Worm (Caenorhabditis elegans) whole organism, L1 larva: ENCODE data around the gene sid-3.
A peak's percentile ranks its signal among the peaks of the same experiment; 100 is the strongest.

Source experiments
- C16A3.4 ChIP-seq: fragments of 150-350 bp; optimal IDR thresholded peaks from 2 replicates; lab custom pipeline; 2014; ENCODE audit warnings: missing biosample characterization, missing genetic modification characterization
- F16B12.6 ChIP-seq: fragments of 150-350 bp; optimal IDR thresholded peaks from 2 replicates; lab custom pipeline; 2014; ENCODE audit warnings: missing biosample characterization, missing genetic modification characterization
- Y116A8C.19 ChIP-seq: sonication (generic microtip); optimal IDR thresholded peaks from 2 replicates; lab custom pipeline; 2016; ENCODE audit warnings: missing compliant biosample characterization, missing genetic modification characterization, borderline replicate concordance
- aha-1 ChIP-seq: fragments of 150-350 bp; optimal IDR thresholded peaks from 2 replicates; lab custom pipeline; 2014; ENCODE audit warnings: missing biosample characterization, missing genetic modification characterization
- aly-2 ChIP-seq: fragments of 150-350 bp; optimal IDR thresholded peaks from 2 replicates; lab custom pipeline; 2014; ENCODE audit warnings: missing biosample characterization, missing genetic modification characterization
- ceh-8 ChIP-seq: fragments of 200-800 bp; sonication (Bioruptor generic); optimal IDR thresholded peaks from 2 replicates; lab custom pipeline; 2018; ENCODE audit warnings: mild to moderate bottlenecking, missing genetic modification characterization, moderate library complexity, missing compliant biosample characterization
- ceh-82 ChIP-seq, 3 experiments: fragments of 150-350 bp in 1 of 3; sonication (generic microtip) in 2 of 3; optimal IDR thresholded peaks; 2 replicates each; lab custom pipeline; 2014 to 2017; ENCODE audit warnings: missing biosample characterization in 3 of 3, missing genetic modification characterization in 3 of 3
- ceh-88 ChIP-seq: fragments of 200-800 bp; sonication (Bioruptor generic); IDR thresholded peaks from 2 replicates; pipeline ENCODE4 v1.3.6; 2022; ENCODE audit warnings: missing genetic modification characterization, missing compliant biosample characterization
- ceh-90 ChIP-seq: sonication (generic microtip); optimal IDR thresholded peaks from 2 replicates; lab custom pipeline; 2016; ENCODE audit warnings: missing genetic modification characterization, missing compliant biosample characterization
- dpl-1 ChIP-seq, 3 experiments: fragments of 150-350 bp in 2 of 3; sonication (generic microtip) in 1 of 3; optimal IDR thresholded peaks; 2 replicates each; lab custom pipeline; 2014 to 2017; ENCODE audit warnings: missing biosample characterization in 3 of 3, missing genetic modification characterization in 3 of 3, missing genetic modification reagents in 3 of 3
- dsc-1 ChIP-seq: sonication (generic microtip); optimal IDR thresholded peaks from 2 replicates; lab custom pipeline; 2016; ENCODE audit warnings: mild to moderate bottlenecking, missing genetic modification characterization, missing compliant biosample characterization
- efl-1 ChIP-seq, 4 experiments: fragments of 150-350 bp; optimal IDR thresholded peaks in 3 of 4; peaks in 1 of 4; 1 replicate in 1 of 4; 2 replicates in 3 of 4; lab custom pipeline; 2014; ENCODE audit warnings: missing biosample characterization in 2 of 4, missing genetic modification characterization in 2 of 4, missing genetic modification reagents in 2 of 4
- efl-3 ChIP-seq: fragments of 200-800 bp; sonication (Bioruptor generic); optimal IDR thresholded peaks from 2 replicates; lab custom pipeline; 2018; ENCODE audit warnings: mild to moderate bottlenecking, missing genetic modification characterization, missing compliant biosample characterization
- elt-2 ChIP-seq: sonication (generic microtip); optimal IDR thresholded peaks from 2 replicates; lab custom pipeline; 2016; ENCODE audit warnings: missing genetic modification characterization, mild to moderate bottlenecking, inconsistent platforms, missing compliant biosample characterization, missing genetic modification reagents
- fkh-8 ChIP-seq: sonication (generic microtip); optimal IDR thresholded peaks from 2 replicates; lab custom pipeline; 2016; ENCODE audit warnings: mild to moderate bottlenecking, missing genetic modification characterization, missing compliant biosample characterization
- hpl-2 ChIP-seq: fragments of 150-350 bp; optimal IDR thresholded peaks from 2 replicates; lab custom pipeline; 2014; ENCODE audit warnings: missing biosample characterization, missing genetic modification reagents, missing genetic modification characterization
- irx-1 ChIP-seq: sonication (generic microtip); optimal IDR thresholded peaks from 2 replicates; lab custom pipeline; 2016; ENCODE audit warnings: missing genetic modification characterization, missing compliant biosample characterization
- lin-13 ChIP-seq: fragments of 150-350 bp; optimal IDR thresholded peaks from 2 replicates; lab custom pipeline; 2014; ENCODE audit warnings: missing biosample characterization, missing genetic modification reagents, missing genetic modification characterization
- lin-14 ChIP-seq: fragments of 200-800 bp; sonication (Bioruptor generic); optimal IDR thresholded peaks from 2 replicates; lab custom pipeline; 2018; ENCODE audit warnings: mild to moderate bottlenecking, missing genetic modification characterization, moderate library complexity, missing compliant biosample characterization
- lin-35 ChIP-seq, 2 experiments: fragments of 150-350 bp; optimal IDR thresholded peaks; 2 replicates each; lab custom pipeline; 2014; ENCODE audit warnings: missing biosample characterization in 2 of 2, missing genetic modification characterization in 2 of 2, missing genetic modification reagents in 2 of 2
- mef-2 ChIP-seq: fragments of 150-350 bp; optimal IDR thresholded peaks from 2 replicates; lab custom pipeline; 2014; ENCODE audit warnings: missing biosample characterization, missing genetic modification characterization
- mep-1 ChIP-seq: fragments of 150-350 bp; optimal IDR thresholded peaks from 2 replicates; lab custom pipeline; 2014; ENCODE audit warnings: missing biosample characterization, missing genetic modification characterization
- nhr-19 ChIP-seq: fragments of 200-800 bp; sonication (Bioruptor generic); conservative IDR thresholded peaks from 2 replicates; pipeline ENCODE4 v1.3.6; 2022; ENCODE audit warnings: missing genetic modification characterization, missing compliant biosample characterization
- nhr-237 ChIP-seq: fragments of 150-350 bp; optimal IDR thresholded peaks from 2 replicates; lab custom pipeline; 2014; ENCODE audit warnings: missing biosample characterization, missing genetic modification characterization
- nhr-47 ChIP-seq: sonication (generic microtip); optimal IDR thresholded peaks from 2 replicates; lab custom pipeline; 2016; ENCODE audit warnings: mild to moderate bottlenecking, missing genetic modification characterization, moderate library complexity, missing compliant biosample characterization
- nhr-71 ChIP-seq: sonication (generic microtip); optimal IDR thresholded peaks from 2 replicates; lab custom pipeline; 2016; ENCODE audit warnings: mild to moderate bottlenecking, missing genetic modification characterization, moderate library complexity, missing compliant biosample characterization
- nhr-76 ChIP-seq: sonication (generic microtip); optimal IDR thresholded peaks from 2 replicates; lab custom pipeline; 2017; ENCODE audit warnings: missing biosample characterization, missing genetic modification characterization
- nhr-77 ChIP-seq: fragments of 150-350 bp; optimal IDR thresholded peaks from 2 replicates; lab custom pipeline; 2014; ENCODE audit warnings: missing biosample characterization, missing genetic modification characterization
- nhr-84 ChIP-seq: sonication (generic microtip); optimal IDR thresholded peaks from 2 replicates; lab custom pipeline; 2017; ENCODE audit warnings: missing biosample characterization, missing genetic modification characterization
- skn-1 ChIP-seq: fragments of 150-350 bp; optimal IDR thresholded peaks from 2 replicates; lab custom pipeline; 2014; ENCODE audit warnings: missing biosample characterization, missing genetic modification characterization
- snu-23 ChIP-seq: sonication (generic microtip); optimal IDR thresholded peaks from 2 replicates; lab custom pipeline; 2016; ENCODE audit warnings: missing genetic modification characterization, missing compliant biosample characterization
- sup-37 ChIP-seq: fragments of 200-800 bp; sonication (Bioruptor generic); optimal IDR thresholded peaks from 2 replicates; lab custom pipeline; 2018; ENCODE audit warnings: mild to moderate bottlenecking, missing genetic modification characterization, missing compliant biosample characterization
- tbx-2 ChIP-seq: sonication (generic microtip); optimal IDR thresholded peaks from 2 replicates; lab custom pipeline; 2016; ENCODE audit warnings: missing genetic modification characterization, missing compliant biosample characterization
- tlp-1 ChIP-seq: fragments of 150-350 bp; optimal IDR thresholded peaks from 2 replicates; lab custom pipeline; 2014; ENCODE audit warnings: missing biosample characterization, missing genetic modification characterization
- unc-130 ChIP-seq: fragments of 150-350 bp; optimal IDR thresholded peaks from 2 replicates; lab custom pipeline; 2017; ENCODE audit warnings: missing biosample characterization, missing genetic modification characterization, inconsistent platforms
- unc-30 ChIP-seq: sonication (generic microtip); optimal IDR thresholded peaks from 2 replicates; lab custom pipeline; 2017; ENCODE audit warnings: missing biosample characterization, missing genetic modification characterization
- unc-62 ChIP-seq: fragments of 150-350 bp; optimal IDR thresholded peaks from 2 replicates; lab custom pipeline; 2014; ENCODE audit warnings: missing biosample characterization, missing genetic modification reagents, missing genetic modification characterization
- unc-86 ChIP-seq: sonication (generic microtip); optimal IDR thresholded peaks from 2 replicates; lab custom pipeline; 2016; ENCODE audit warnings: missing genetic modification characterization, missing compliant biosample characterization
- unc-98 ChIP-seq: fragments of 200-800 bp; sonication (Bioruptor generic); IDR thresholded peaks from 2 replicates; pipeline ENCODE4 v1.3.6; 2022; ENCODE audit warnings: missing genetic modification characterization, missing compliant biosample characterization
- vab-15 ChIP-seq: sonication (generic microtip); optimal IDR thresholded peaks from 2 replicates; lab custom pipeline; 2017; ENCODE audit warnings: missing genotype, mild to moderate bottlenecking, missing genetic modification characterization, missing compliant biosample characterization
- xbp-1 ChIP-seq: sonication (generic microtip); optimal IDR thresholded peaks from 2 replicates; lab custom pipeline; 2016; ENCODE audit warnings: missing genetic modification characterization, missing compliant biosample characterization
- zip-4 ChIP-seq: fragments of 200-800 bp; sonication (Bioruptor generic); optimal IDR thresholded peaks from 2 replicates; lab custom pipeline; 2018; ENCODE audit warnings: mild to moderate bottlenecking, missing genetic modification characterization, moderate library complexity, missing compliant biosample characterization
- ztf-11 ChIP-seq, 2 experiments: sonication (generic microtip); optimal IDR thresholded peaks; 2 replicates each; lab custom pipeline; 2016 to 2017; ENCODE audit warnings: missing genetic modification characterization in 2 of 2, missing biosample characterization in 1 of 2, missing compliant biosample characterization in 1 of 2
- ztf-4 ChIP-seq: fragments of 150-350 bp; optimal IDR thresholded peaks from 2 replicates; lab custom pipeline; 2014; ENCODE audit warnings: missing biosample characterization, missing genetic modification characterization

The sid-3 gene

DNA sequence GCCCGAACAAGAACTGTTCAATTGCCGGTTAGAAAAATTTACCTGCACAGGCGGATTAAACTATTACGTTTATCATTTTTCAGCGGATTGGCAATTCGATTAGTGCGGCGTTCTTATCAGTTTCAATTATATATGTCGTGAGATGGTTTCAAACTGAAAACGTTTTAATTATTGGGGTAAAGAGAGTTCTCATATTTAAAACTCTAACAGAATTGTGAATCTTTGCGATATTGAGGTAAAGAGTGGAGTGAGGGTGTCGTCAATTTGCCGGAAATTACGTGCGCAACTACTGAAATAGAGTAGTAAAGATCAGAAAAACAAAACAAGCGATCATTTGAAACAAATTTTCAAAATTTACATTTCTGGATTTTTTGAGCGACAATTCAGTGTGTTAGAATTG, 43.9 kb downstream of the sid-3 start, which contains the start of gene T25G12.6:
TSS of gene T25G12.6 (minus strand) at position 101 of the 400 bp plus-strand sequence.
- TF ChIP-seq dpl-1 (GFP tag; optimal IDR thresholded peaks at IDR 0.05; lab: Kevin White, UChicago) (no peak), nhr-76 (tag; lab: Kevin White, UChicago) (no peak), unc-130 (tag; lab: Kevin White, UChicago) (no peak), efl-3 (no peak), nhr-77 (tag; lab: Kevin White, UChicago) (no peak), ztf-11 (tag; optimal IDR thresholded peaks at IDR 0.05; lab: Kevin White, UChicago) (no peak), aly-2 (no peak), C16A3.4 (no peak), irx-1 (tag; lab: Kevin White, UChicago) (no peak), ceh-90 (no peak), unc-86 (tag; lab: Kevin White, UChicago) (no peak), fkh-8 (tag; lab: Kevin White, UChicago) (no peak), mep-1 (no peak), hpl-2 (GFP tag; lab: Kevin White, UChicago) (no peak), zip-4 (GFP tag; lab: Kevin White, UChicago) (no peak), ceh-88 (GFP tag; lab: Robert Waterston, UW) (no peak), dsc-1 (tag; lab: Kevin White, UChicago) (no peak)

DNA sequence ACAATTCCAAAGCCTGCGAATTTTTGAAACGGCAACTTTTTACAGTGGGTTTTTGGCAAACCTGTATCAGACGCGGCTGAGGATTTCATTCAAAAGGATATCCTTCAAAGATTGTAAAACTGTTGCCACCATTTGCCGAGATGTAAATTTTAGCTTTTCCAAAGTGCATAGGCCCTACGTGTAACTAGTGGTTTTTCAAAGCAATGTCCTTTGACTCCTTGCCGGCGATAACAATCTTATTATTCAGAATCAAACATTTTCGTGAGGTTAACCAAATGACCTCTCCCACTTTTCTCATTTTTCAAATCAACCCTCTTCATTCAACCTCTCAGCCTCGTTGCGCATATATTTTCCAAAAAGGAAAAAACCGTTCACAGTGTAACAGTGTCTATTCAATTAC, 45.2 kb downstream of the sid-3 start, which contains the start of gene T25G12.3:
TSS of gene T25G12.3 (plus strand) at position 301 of the 400 bp plus-strand sequence.
- no peak for TF ChIP-seq sup-37
- TF ChIP-seq unc-130 (tag; lab: Kevin White, UChicago): no peak
- TF ChIP-seq nhr-71: no peak
- TF ChIP-seq tlp-1 (tag; lab: Kevin White, UChicago): no peak
- TF ChIP-seq snu-23 (GFP tag; lab: Kevin White, UChicago): no peak
- TF ChIP-seq nhr-237 (tag; lab: Kevin White, UChicago): no peak
- no peak for TF ChIP-seq nhr-47 (tag; lab: Kevin White, UChicago)
- no peak for TF ChIP-seq C16A3.4
- TF ChIP-seq lin-14 (GFP tag; lab: Kevin White, UChicago): no peak
- no peak for TF ChIP-seq efl-3
- TF ChIP-seq unc-62 (GFP tag; lab: Kevin White, UChicago): no peak
- no peak for TF ChIP-seq dsc-1 (tag; lab: Kevin White, UChicago)
- no peak for TF ChIP-seq elt-2 (tag; lab: Kevin White, UChicago)

DNA sequence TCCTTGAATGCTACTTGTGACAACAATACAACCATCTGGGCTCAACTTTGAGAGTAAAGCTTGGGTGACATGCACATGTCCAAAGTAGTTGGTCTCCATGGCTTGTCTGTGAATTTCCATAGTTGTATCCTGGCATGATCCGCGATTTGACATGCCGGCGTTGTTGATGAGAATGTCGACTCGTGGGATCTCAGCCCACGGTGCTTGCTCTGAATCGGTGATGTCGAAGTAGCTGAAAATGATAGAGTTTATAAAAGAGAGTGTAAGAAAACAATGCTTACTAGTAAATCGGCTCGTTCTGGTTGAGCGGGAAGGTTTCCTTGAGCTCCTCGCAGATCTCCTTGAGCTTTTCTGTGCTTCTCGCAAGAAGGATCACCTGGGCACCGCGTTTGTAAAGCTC, 48.8 kb downstream of the sid-3 start:
- TF ChIP-seq ceh-88 (GFP tag; lab: Robert Waterston, UW): no peak
- no peak for TF ChIP-seq unc-98 (GFP tag; lab: Robert Waterston, UW)
- TF ChIP-seq xbp-1: no peak
- TF ChIP-seq lin-13 (GFP tag; lab: Kevin White, UChicago): no peak
- no peak for TF ChIP-seq mef-2 (tag; lab: Kevin White, UChicago)
- TF ChIP-seq lin-14 (GFP tag; lab: Kevin White, UChicago): no peak
- TF ChIP-seq, all 84 proteins: peak for 0

DNA sequence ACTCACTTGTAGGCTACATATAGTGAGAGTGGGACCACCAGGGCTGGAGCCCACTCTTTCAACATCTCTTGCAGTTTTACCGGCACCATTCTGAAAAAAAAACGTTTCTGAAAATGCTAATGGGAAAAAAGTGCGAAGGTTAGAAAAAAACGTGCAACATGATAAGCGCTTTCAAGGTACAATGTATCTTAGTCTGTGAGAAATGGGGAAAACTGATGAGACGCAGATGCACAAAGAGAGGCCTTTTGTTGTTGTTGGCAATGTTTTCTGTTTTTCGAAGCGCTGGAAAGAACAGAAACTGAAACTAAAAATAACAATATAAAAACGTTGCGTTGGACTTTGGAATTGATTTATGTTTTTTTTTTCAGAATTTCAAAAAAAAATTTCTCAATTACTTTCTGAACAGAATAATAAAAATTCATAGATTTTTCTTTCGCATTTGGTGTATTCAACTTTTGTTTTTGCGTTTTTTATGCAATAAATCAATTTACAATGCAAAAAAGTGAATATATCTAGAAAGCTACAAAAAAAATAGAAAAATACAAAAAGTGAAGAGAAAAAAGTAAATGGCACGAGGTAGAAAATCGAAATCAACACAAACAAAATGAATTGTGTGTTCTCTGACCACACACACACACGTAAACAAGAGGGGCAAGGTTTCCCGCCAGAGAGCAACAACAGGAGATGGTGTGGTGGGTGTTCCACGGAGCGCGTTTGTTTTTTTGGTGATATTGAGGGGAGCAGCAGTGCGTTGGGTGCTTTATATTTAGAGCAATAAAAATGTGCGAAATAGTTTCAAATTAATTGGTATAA, 49.8 kb downstream of the sid-3 start, which contains the start of gene dhs-30:
TSS of gene dhs-30 (minus strand) at position 90 of the 813 bp plus-strand sequence.
- TF ChIP-seq nhr-47 (tag; lab: Kevin White, UChicago): no peak
- TF ChIP-seq tbx-2: no peak
- TF ChIP-seq nhr-19 (GFP tag; lab: Robert Waterston, UW): peak; percentile 42
- TF ChIP-seq dpl-1 (GFP tag; optimal IDR thresholded peaks at IDR 0.05; lab: Kevin White, UChicago): peak in 1 of 3 experiments; percentile 18
- no peak for TF ChIP-seq nhr-84 (tag; lab: Kevin White, UChicago)
- TF ChIP-seq unc-62 (GFP tag; lab: Kevin White, UChicago): no peak
- TF ChIP-seq C16A3.4: peak; percentile 22
- TF ChIP-seq Y116A8C.19: no peak
- TF ChIP-seq skn-1 (tag; lab: Kevin White, UChicago): no peak
- no peak for TF ChIP-seq F16B12.6 (tag; lab: Kevin White, UChicago)
- TF ChIP-seq nhr-76 (tag; lab: Kevin White, UChicago): no peak
- TF ChIP-seq ceh-8 (GFP tag; lab: Kevin White, UChicago): no peak
- TF ChIP-seq ceh-88 (GFP tag; lab: Robert Waterston, UW): no peak
- no peak for TF ChIP-seq vab-15 (tag; lab: Kevin White, UChicago)
- TF ChIP-seq aha-1 (tag; lab: Kevin White, UChicago): no peak
- TF ChIP-seq lin-35 (GFP tag; optimal IDR thresholded peaks at IDR 0.05; lab: Kevin White, UChicago): peak in 1 of 2 experiments; percentile 10
- peak; percentile 2 for TF ChIP-seq elt-2 (tag; lab: Kevin White, UChicago)
- no peak for TF ChIP-seq ceh-82 (tag; optimal IDR thresholded peaks at IDR 0.05; lab: Kevin White, UChicago)
- no peak for TF ChIP-seq unc-30 (tag; lab: Kevin White, UChicago)
- TF ChIP-seq efl-1 (optimal IDR thresholded peaks at IDR 0.05; lab: Kevin White, UChicago): no peak
- TF ChIP-seq efl-1 (GFP tag; optimal IDR thresholded peaks at IDR 0.05 in 1 of 2; lab: Kevin White, UChicago): no peak
- TF ChIP-seq ztf-4 (tag; lab: Kevin White, UChicago): no peak
